Fruit fly (Drosophila melanogaster): Measurements from ENCODE around the gene CG31370.
A peak's percentile ranks its signal among the peaks of the same experiment; 100 is the strongest.

CG31370 gene

DNA sequence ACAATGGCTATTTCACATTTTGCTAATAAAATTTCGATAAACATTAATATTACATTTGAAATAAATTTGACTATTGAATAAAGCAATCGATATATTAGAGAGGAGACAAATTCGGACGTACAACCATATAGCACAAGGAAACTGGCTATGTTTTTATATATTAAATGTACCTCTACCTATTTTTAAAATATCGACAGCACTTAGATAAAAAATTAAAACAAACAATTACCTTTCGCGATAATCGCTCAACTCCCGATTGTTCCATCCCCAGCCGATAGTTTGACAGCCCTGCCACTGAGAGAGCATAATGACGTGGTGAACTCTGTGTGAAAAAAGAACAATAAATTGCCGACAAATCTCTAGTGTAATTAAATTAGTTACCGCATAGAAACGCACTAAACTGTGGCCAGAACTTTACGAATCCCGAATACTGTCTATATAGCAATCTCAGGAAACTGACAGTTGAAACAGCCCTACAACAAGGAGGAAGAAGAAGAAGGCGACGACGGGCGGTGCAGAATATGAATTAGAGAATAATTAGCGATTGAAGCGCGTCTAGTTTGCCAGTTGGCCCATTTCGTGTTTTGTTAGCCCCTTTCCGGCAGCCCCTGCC is 43.5 kb upstream of the CG31370 start, which contains the start of gene CG11857 (continued):
- TF ChIP-seq ssp (GFP tag; IDR thresholded peaks at IDR 0.05) (peak; percentile 95), CG4328 (GFP tag; optimal IDR thresholded peaks at IDR 0.05) (peak; percentile 91), CG1529 (GFP tag; optimal IDR thresholded peaks at IDR 0.05) (peak; percentile 94), CG13424 (tag; optimal IDR thresholded peaks at IDR 0.05) (peak; percentile 98), Hsf (GFP tag; optimal IDR thresholded peaks at IDR 0.05) (peak; percentile 99), CkIIα-i1 (GFP tag; IDR thresholded peaks at IDR 0.05) (peak; percentile 90), twi (tag; optimal IDR thresholded peaks at IDR 0.05) (peak; percentile 96), HLH54F (GFP tag; optimal IDR thresholded peaks at IDR 0.05) (peak; percentile 98), schlank (tag; optimal IDR thresholded peaks at IDR 0.05) (peak; percentile 96), MBD-R2 (GFP tag; IDR thresholded peaks at IDR 0.05) (peak; percentile 99), vvl (GFP tag; IDR thresholded peaks at IDR 0.05) (peak; percentile 99), bowl (GFP tag; IDR thresholded peaks at IDR 0.05) (peak; percentile 92), gcm2 (GFP tag; optimal IDR thresholded peaks at IDR 0.05) (peak; percentile 88), pan (optimal IDR thresholded peaks at IDR 0.05) (no peak), pan (GFP tag; optimal IDR thresholded peaks at IDR 0.05 in 1 of 2, IDR thresholded peaks at IDR 0.05 in 1 of 2) (peak in 1 of 2 experiments; percentile 99), CG1832 (GFP tag; optimal IDR thresholded peaks at IDR 0.05) (no peak), CG3995 (GFP tag; optimal IDR thresholded peaks at IDR 0.05) (peak; percentile 82), CG17361 (GFP tag; IDR thresholded peaks at IDR 0.05) (peak; percentile 99), Tbp (GFP tag; optimal IDR thresholded peaks at IDR 0.05) (no peak), Rx (GFP tag; IDR thresholded peaks at IDR 0.05) (peak; percentile 98), shn (GFP tag; optimal IDR thresholded peaks at IDR 0.05) (peak; percentile 97), TFAM (GFP tag; optimal IDR thresholded peaks at IDR 0.05) (peak; percentile 73), btn (GFP tag; optimal IDR thresholded peaks at IDR 0.05) (peak; percentile 86), HHEX (GFP tag; optimal IDR thresholded peaks at IDR 0.05) (peak; percentile 96), Lim3 (GFP tag; IDR thresholded peaks at IDR 0.05) (peak; percentile 95), gem (tag; optimal IDR thresholded peaks at IDR 0.05) (peak; percentile 99), H2.0 (GFP tag; IDR thresholded peaks at IDR 0.05) (peak; percentile 99), pnt (GFP tag; optimal IDR thresholded peaks at IDR 0.05) (peak; percentile 97), CG12942 (GFP tag; optimal IDR thresholded peaks at IDR 0.05) (peak; percentile 98), CG9876 (GFP tag; optimal IDR thresholded peaks at IDR 0.05) (peak; percentile 96), Hr39 (optimal IDR thresholded peaks at IDR 0.05) (no peak), CG4360 (GFP tag; IDR thresholded peaks at IDR 0.05) (peak; percentile 75), CoRest (tag; optimal IDR thresholded peaks at IDR 0.05) (peak; percentile 99), wor (GFP tag; IDR thresholded peaks at IDR 0.05) (peak; percentile 99), CG10959 (GFP tag; IDR thresholded peaks at IDR 0.05) (peak; percentile 99), CG2712 (tag; optimal IDR thresholded peaks at IDR 0.05) (peak; percentile 98), CG30020 (tag; optimal IDR thresholded peaks at IDR 0.05) (peak; percentile 92), Six4 (GFP tag; optimal IDR thresholded peaks at IDR 0.05) (peak; percentile 97), Usf (GFP tag; optimal IDR thresholded peaks at IDR 0.05) (peak; percentile 96), toy (GFP tag; IDR thresholded peaks at IDR 0.05) (peak; percentile 97), eyg (GFP tag; optimal IDR thresholded peaks at IDR 0.05) (peak; percentile 94), sqz (GFP tag; optimal IDR thresholded peaks at IDR 0.05) (no peak), bab2 (GFP tag; optimal IDR thresholded peaks at IDR 0.05) (peak; percentile 98), Nf-YC (tag; optimal IDR thresholded peaks at IDR 0.05) (peak; percentile 87), CG4424 (GFP tag; optimal IDR thresholded peaks at IDR 0.05) (peak; percentile 98), yki (optimal IDR thresholded peaks at IDR 0.05) (no peak), CG17612 (GFP tag; IDR thresholded peaks at IDR 0.05) (peak; percentile 97), cato (GFP tag; optimal IDR thresholded peaks at IDR 0.05; ENCODE audit: borderline replicate concordance) (peak; percentile 97), row (GFP tag; IDR thresholded peaks at IDR 0.05) (peak; percentile 100), unpg (GFP tag; optimal IDR thresholded peaks at IDR 0.05) (peak; percentile 98), maf-S (GFP tag; optimal IDR thresholded peaks at IDR 0.05) (peak; percentile 98), Ets97D (GFP tag; optimal IDR thresholded peaks at IDR 0.05) (peak; percentile 95), CG43689 (GFP tag; IDR thresholded peaks at IDR 0.05) (peak; percentile 93)

Data from whole organism, embryonic.